Comparison of ENCODE assay signal across 2 fruit fly cellular contexts in genomic region chr3R:30531129-30531708, dm6.
TF ChIP-seq lines count a peak whose summit lies in the region.

No protein-coding gene starts in this region.

TF ChIP-seq in whole organism, embryonic, 481 proteins besides CTCF, POLR2A, EP300 and RAD21 (continued from another document and continues in another):
- TF ChIP-seq CG11696 (GFP tag; IDR thresholded peaks at IDR 0.05; lab: Robert Waterston, UW) = no peak
- TF ChIP-seq CG31365 (tag; optimal IDR thresholded peaks at IDR 0.05; lab: Kevin White, UChicago) = no peak
- TF ChIP-seq Mrtf (GFP tag; IDR thresholded peaks at IDR 0.05; lab: Robert Waterston, UW) = no peak
- TF ChIP-seq D19A (tag; optimal IDR thresholded peaks at IDR 0.05; lab: Kevin White, UChicago) = peak; percentile 31
- TF ChIP-seq CkIIα-i1 (GFP tag; IDR thresholded peaks at IDR 0.05; lab: Robert Waterston, UW) = no peak
- TF ChIP-seq Atf6 (GFP tag; IDR thresholded peaks at IDR 0.05; lab: Robert Waterston, UW) = no peak
- TF ChIP-seq bcd (GFP tag; optimal IDR thresholded peaks at IDR 0.05; lab: Kevin White, UChicago) = peak; percentile 5
- TF ChIP-seq Blimp-1 (GFP tag; optimal IDR thresholded peaks at IDR 0.05; lab: Kevin White, UChicago) = no peak
- no peak for TF ChIP-seq stc (GFP tag; IDR thresholded peaks at IDR 0.05; lab: Robert Waterston, UW)
- TF ChIP-seq trh (GFP tag; optimal IDR thresholded peaks at IDR 0.05; lab: Kevin White, UChicago) = no peak
- no peak for TF ChIP-seq wek (GFP tag; optimal IDR thresholded peaks at IDR 0.05; lab: Kevin White, UChicago)
- no peak for TF ChIP-seq TFAM (GFP tag; optimal IDR thresholded peaks at IDR 0.05; lab: Kevin White, UChicago)
- TF ChIP-seq CG15269 (tag; optimal IDR thresholded peaks at IDR 0.05; lab: Kevin White, UChicago) = no peak
- TF ChIP-seq jumu (GFP tag; optimal IDR thresholded peaks at IDR 0.05; lab: Kevin White, UChicago) = no peak
- TF ChIP-seq Ptx1 (GFP tag; IDR thresholded peaks at IDR 0.05; lab: Robert Waterston, UW) = 0 out of 2 replicates have a peak, but pooled peaks have one; percentile 28
- TF ChIP-seq Rx (GFP tag; IDR thresholded peaks at IDR 0.05; lab: Robert Waterston, UW) = no peak
- TF ChIP-seq CG9215 (GFP tag; IDR thresholded peaks at IDR 0.05; lab: Robert Waterston, UW) = no peak
- peak; percentile 15 for TF ChIP-seq CG17829 (tag; optimal IDR thresholded peaks at IDR 0.05; lab: Kevin White, UChicago)
- TF ChIP-seq zf30C (GFP tag; optimal IDR thresholded peaks at IDR 0.05; lab: Kevin White, UChicago) = no peak
- no peak for TF ChIP-seq Lpt (GFP tag; optimal IDR thresholded peaks at IDR 0.05; lab: Kevin White, UChicago)
- TF ChIP-seq Drgx (GFP tag; IDR thresholded peaks at IDR 0.05; lab: Robert Waterston, UW) = 0 out of 2 replicates have a peak, but pooled peaks have one; percentile 26
- TF ChIP-seq eve (GFP tag; optimal IDR thresholded peaks at IDR 0.05; lab: Kevin White, UChicago) = no peak
- TF ChIP-seq CG31388 (GFP tag; optimal IDR thresholded peaks at IDR 0.05; lab: Kevin White, UChicago) = no peak
- TF ChIP-seq rib (GFP tag; IDR thresholded peaks at IDR 0.05; lab: Robert Waterston, UW) = no peak
- no peak for TF ChIP-seq CG6791 (GFP tag; IDR thresholded peaks at IDR 0.05; lab: Robert Waterston, UW; ENCODE audit: partially characterized antibody)
- no peak for TF ChIP-seq pum (GFP tag; optimal IDR thresholded peaks at IDR 0.05; lab: Kevin White, UChicago)
- no peak for TF ChIP-seq Usf (GFP tag; optimal IDR thresholded peaks at IDR 0.05; lab: Kevin White, UChicago)
- no peak for TF ChIP-seq Lhr (GFP tag; optimal IDR thresholded peaks at IDR 0.05; lab: Kevin White, UChicago)
- no peak for TF ChIP-seq usp (GFP tag; optimal IDR thresholded peaks at IDR 0.05; lab: Kevin White, UChicago)
- no peak for TF ChIP-seq hkb (optimal IDR thresholded peaks at IDR 0.05; lab: Kevin White, UChicago)
- TF ChIP-seq hkb (GFP tag; IDR thresholded peaks at IDR 0.05; lab: Robert Waterston, UW) = no peak
- TF ChIP-seq CG10147 (GFP tag; optimal IDR thresholded peaks at IDR 0.05; lab: Kevin White, UChicago) = no peak
- 0 out of 3 replicates have a peak, but pooled peaks have one; percentile 12 for TF ChIP-seq CG11695 (GFP tag; IDR thresholded peaks at IDR 0.05; lab: Robert Waterston, UW)
- peak; percentile 50 for TF ChIP-seq gem (tag; optimal IDR thresholded peaks at IDR 0.05; lab: Kevin White, UChicago)
- no peak for TF ChIP-seq CG2875 (GFP tag; optimal IDR thresholded peaks at IDR 0.05; lab: Kevin White, UChicago)
- TF ChIP-seq CG2202 (tag; optimal IDR thresholded peaks at IDR 0.05; lab: Kevin White, UChicago) = no peak
- TF ChIP-seq Opbp (GFP tag; IDR thresholded peaks at IDR 0.05; lab: Robert Waterston, UW; ENCODE audit: partially characterized antibody) = no peak
- TF ChIP-seq sens (GFP tag; lab: Kevin White, UChicago) = no peak
- TF ChIP-seq phol (tag; optimal IDR thresholded peaks at IDR 0.05; lab: Kevin White, UChicago) = peak; percentile 40
- TF ChIP-seq CHES-1-like (GFP tag; optimal IDR thresholded peaks at IDR 0.05; lab: Kevin White, UChicago) = no peak
- no peak for TF ChIP-seq sqz (GFP tag; optimal IDR thresholded peaks at IDR 0.05; lab: Kevin White, UChicago)
- no peak for TF ChIP-seq CG3995 (GFP tag; optimal IDR thresholded peaks at IDR 0.05; lab: Kevin White, UChicago)
- TF ChIP-seq grau (tag; optimal IDR thresholded peaks at IDR 0.05; lab: Kevin White, UChicago) = peak; percentile 27
- peak; percentile 59 for TF ChIP-seq row (GFP tag; IDR thresholded peaks at IDR 0.05; lab: Robert Waterston, UW)
- TF ChIP-seq jigr1 (GFP tag; IDR thresholded peaks at IDR 0.05; lab: Robert Waterston, UW) = no peak
- 0 out of 2 replicates have a peak, but pooled peaks have one; percentile 10 for TF ChIP-seq CG14441 (GFP tag; IDR thresholded peaks at IDR 0.05; lab: Robert Waterston, UW)
- no peak for TF ChIP-seq Six4 (GFP tag; optimal IDR thresholded peaks at IDR 0.05; lab: Kevin White, UChicago)
- peak; percentile 3 to 28 for TF ChIP-seq bsh (GFP tag; optimal IDR thresholded peaks at IDR 0.05; lab: Kevin White, UChicago)
- no peak for TF ChIP-seq CG17802 (tag; optimal IDR thresholded peaks at IDR 0.05; lab: Kevin White, UChicago)
- peak; percentile 23 for TF ChIP-seq CG7839 (tag; optimal IDR thresholded peaks at IDR 0.05; lab: Kevin White, UChicago)
- no peak for TF ChIP-seq CG5180 (GFP tag; optimal IDR thresholded peaks at IDR 0.05; lab: Kevin White, UChicago)
- peak; percentile 17 for TF ChIP-seq CoRest (tag; optimal IDR thresholded peaks at IDR 0.05; lab: Kevin White, UChicago)
- TF ChIP-seq Gsc (GFP tag; IDR thresholded peaks at IDR 0.05; lab: Robert Waterston, UW) = no peak
- TF ChIP-seq CG6689 (GFP tag; IDR thresholded peaks at IDR 0.05; lab: Robert Waterston, UW) = 0 out of 2 replicates have a peak, but pooled peaks have one; percentile 14
- no peak for TF ChIP-seq Ets65A (GFP tag; lab: Kevin White, UChicago)
- no peak for TF ChIP-seq sisA (GFP tag; IDR thresholded peaks at IDR 0.05; lab: Robert Waterston, UW)
- no peak for TF ChIP-seq p53 (GFP tag; optimal IDR thresholded peaks at IDR 0.05; lab: Kevin White, UChicago)
- peak; percentile 20 for TF ChIP-seq Sox100B (GFP tag; optimal IDR thresholded peaks at IDR 0.05; lab: Kevin White, UChicago)
- peak; percentile 46 for TF ChIP-seq Sox102F (GFP tag; optimal IDR thresholded peaks at IDR 0.05; lab: Kevin White, UChicago)
- no peak for TF ChIP-seq ewg (GFP tag; optimal IDR thresholded peaks at IDR 0.05; lab: Kevin White, UChicago)
- no peak for TF ChIP-seq odd (GFP tag; optimal IDR thresholded peaks at IDR 0.05; lab: Kevin White, UChicago)
- TF ChIP-seq CG12744 (GFP tag; optimal IDR thresholded peaks at IDR 0.05; lab: Kevin White, UChicago) = no peak
- TF ChIP-seq otp (GFP tag; IDR thresholded peaks at IDR 0.05; lab: Robert Waterston, UW) = no peak
- TF ChIP-seq run (tag; optimal IDR thresholded peaks at IDR 0.05; lab: Kevin White, UChicago) = peak; percentile 17
- TF ChIP-seq CG14860 (GFP tag; IDR thresholded peaks at IDR 0.05; lab: Robert Waterston, UW; ENCODE audit: partially characterized antibody) = no peak
- TF ChIP-seq hbn (GFP tag; IDR thresholded peaks at IDR 0.05; lab: Robert Waterston, UW; ENCODE audit: partially characterized antibody) = no peak
- peak; percentile 6 for TF ChIP-seq CG14710 (tag; optimal IDR thresholded peaks at IDR 0.05; lab: Kevin White, UChicago)
- TF ChIP-seq CG10979 (tag; optimal IDR thresholded peaks at IDR 0.05; lab: Kevin White, UChicago) = peak; percentile 18

TF ChIP-seq in whole organism, prepupa, 60 proteins besides CTCF, POLR2A, EP300 and RAD21 (continued from another document):
- TF ChIP-seq lz (GFP tag; optimal IDR thresholded peaks at IDR 0.05; lab: Kevin White, UChicago) (no peak), CG16779 (tag; optimal IDR thresholded peaks at IDR 0.05; lab: Kevin White, UChicago) (no peak), CG6163 (GFP tag; IDR thresholded peaks at IDR 0.05; lab: Robert Waterston, UW) (0 out of 3 replicates have a peak, but pooled peaks have one; percentile 35), CG8319 (GFP tag; optimal IDR thresholded peaks at IDR 0.05; lab: Kevin White, UChicago) (no peak), Sox102F (GFP tag; optimal IDR thresholded peaks at IDR 0.05; lab: Kevin White, UChicago) (no peak), ss (GFP tag; optimal IDR thresholded peaks at IDR 0.05; lab: Kevin White, UChicago) (no peak), Hr39 (GFP tag; optimal IDR thresholded peaks at IDR 0.05; lab: Kevin White, UChicago) (no peak), fkh (GFP tag; optimal IDR thresholded peaks at IDR 0.05; lab: Kevin White, UChicago) (no peak)
